Worm (Caenorhabditis elegans) whole organism, young adult: ENCODE measurements around the gene Y56A3A.41.

Experiments
- B0019.2 ChIP-seq: fragments of 200-800 bp; sonication (Bioruptor generic); conservative IDR thresholded peaks from 2 replicates; pipeline ENCODE4 v1.3.6; 2022; ENCODE audit warnings: missing genetic modification reagents, missing genetic modification characterization, missing compliant biosample characterization
- B0035.1 ChIP-seq: sonication (generic microtip); optimal IDR thresholded peaks from 2 replicates; lab custom pipeline; 2016; ENCODE audit warnings: missing genetic modification characterization, mild to moderate bottlenecking, missing compliant biosample characterization, missing genotype, missing genetic modification reagents
- C17E4.6 ChIP-seq: fragments of 200-800 bp; sonication (Bioruptor generic); IDR thresholded peaks from 2 replicates; pipeline ENCODE4 v1.3.6; 2022; ENCODE audit warnings: missing genetic modification reagents, missing genetic modification characterization, missing compliant biosample characterization
- F23B12.7 ChIP-seq: sonication (generic microtip); optimal IDR thresholded peaks from 2 replicates; lab custom pipeline; 2017; ENCODE audit warnings: missing genetic modification characterization, mild to moderate bottlenecking, missing compliant biosample characterization, antibody characterized with exemption, moderate library complexity; ENCODE audit not compliant: insufficient read depth
- F49E8.2 ChIP-seq: sonication (generic microtip); optimal IDR thresholded peaks from 3 replicates; lab custom pipeline; 2017; ENCODE audit warnings: missing genetic modification characterization, mild to moderate bottlenecking, missing compliant biosample characterization, antibody characterized with exemption, moderate library complexity; ENCODE audit not compliant: insufficient read depth
- F52B5.7 ChIP-seq: sonication (generic microtip); optimal IDR thresholded peaks from 2 replicates; lab custom pipeline; 2016; ENCODE audit warnings: mild to moderate bottlenecking, missing genetic modification characterization, missing compliant biosample characterization
- Y53G8AR.9 ChIP-seq: fragments of 200-800 bp; sonication (Bioruptor generic); conservative IDR thresholded peaks from 2 replicates; pipeline ENCODE4 v1.3.6; 2022; ENCODE audit warnings: missing genetic modification reagents, missing genetic modification characterization, missing compliant biosample characterization
- Y79H2A.3 ChIP-seq: fragments of 200-800 bp; sonication (Bioruptor generic); conservative IDR thresholded peaks from 2 replicates; pipeline ENCODE4 v1.3.6; 2022; ENCODE audit warnings: missing genetic modification reagents, missing genetic modification characterization, missing compliant biosample characterization
- aptf-2 ChIP-seq: fragments of 200-800 bp; sonication (Bioruptor generic); conservative IDR thresholded peaks from 2 replicates; pipeline ENCODE4 v1.3.6; 2022; ENCODE audit warnings: missing genetic modification reagents, missing genetic modification characterization, missing compliant biosample characterization
- ccch-3 ChIP-seq: fragments of 200-800 bp; sonication (Bioruptor generic); optimal IDR thresholded peaks from 2 replicates; lab custom pipeline; 2018; ENCODE audit warnings: mild to moderate bottlenecking, missing genetic modification characterization, missing compliant biosample characterization
- cebp-2 ChIP-seq: fragments of 200-800 bp; sonication (Bioruptor generic); IDR thresholded peaks from 2 replicates; pipeline ENCODE4 v1.3.6; 2022; ENCODE audit warnings: missing genetic modification characterization, missing compliant biosample characterization
- ceh-79 ChIP-seq: sonication (generic microtip); optimal IDR thresholded peaks from 2 replicates; lab custom pipeline; 2017; ENCODE audit warnings: mild to moderate bottlenecking, missing genetic modification characterization, missing compliant biosample characterization
- chd-7 ChIP-seq: sonication (generic microtip); optimal IDR thresholded peaks from 2 replicates; lab custom pipeline; 2016; ENCODE audit warnings: mild to moderate bottlenecking, missing genetic modification characterization, moderate library complexity, missing compliant biosample characterization
- dpff-1 ChIP-seq: sonication (generic microtip); optimal IDR thresholded peaks from 2 replicates; lab custom pipeline; 2017; ENCODE audit warnings: mild to moderate bottlenecking, missing genetic modification characterization, missing compliant biosample characterization
- dpl-1 ChIP-seq: fragments of 150-350 bp; optimal IDR thresholded peaks from 2 replicates; lab custom pipeline; 2014; ENCODE audit warnings: missing biosample characterization, missing genetic modification reagents, missing genetic modification characterization
- ekl-4 ChIP-seq: fragments of 200-800 bp; sonication (Bioruptor generic); IDR thresholded peaks from 2 replicates; pipeline ENCODE4 v1.3.6; 2022; ENCODE audit warnings: missing genetic modification reagents, missing genetic modification characterization, missing compliant biosample characterization
- gei-17 ChIP-seq: fragments of 200-800 bp; sonication (Bioruptor generic); optimal IDR thresholded peaks from 2 replicates; lab custom pipeline; 2018; ENCODE audit warnings: mild to moderate bottlenecking, missing genetic modification characterization, missing compliant biosample characterization
- hlh-26 ChIP-seq: fragments of 200-800 bp; sonication (Bioruptor generic); conservative IDR thresholded peaks from 2 replicates; pipeline ENCODE4 v1.3.6; 2022; ENCODE audit warnings: missing genetic modification reagents, missing genetic modification characterization, missing compliant biosample characterization
- hrde-1 ChIP-seq: sonication (generic microtip); optimal IDR thresholded peaks from 2 replicates; lab custom pipeline; 2016; ENCODE audit warnings: missing genetic modification characterization, mild to moderate bottlenecking, missing compliant biosample characterization, moderate library complexity, missing genotype, missing genetic modification reagents, borderline replicate concordance
- let-526 ChIP-seq: fragments of 200-800 bp; sonication (Bioruptor generic); IDR thresholded peaks from 2 replicates; pipeline ENCODE4 v1.3.6; 2022; ENCODE audit warnings: missing genetic modification reagents, missing genetic modification characterization, missing compliant biosample characterization
- lin-26 ChIP-seq: fragments of 200-800 bp; sonication (Bioruptor generic); IDR thresholded peaks from 2 replicates; pipeline ENCODE4 v1.3.6; 2022; ENCODE audit warnings: missing genetic modification reagents, missing genetic modification characterization, missing compliant biosample characterization
- lin-35 ChIP-seq, 3 experiments: fragments of 150-350 bp in 2 of 3; sonication (generic microtip) in 1 of 3; optimal IDR thresholded peaks; 2 replicates each; lab custom pipeline; 2014 to 2018; ENCODE audit warnings: missing biosample characterization in 3 of 3, missing genetic modification characterization in 3 of 3, missing genetic modification reagents in 3 of 3
- lir-1 ChIP-seq: fragments of 200-800 bp; sonication (Bioruptor generic); conservative IDR thresholded peaks from 2 replicates; pipeline ENCODE4 v1.3.6; 2022; ENCODE audit warnings: missing genetic modification reagents, missing genetic modification characterization, missing compliant biosample characterization
- lsl-1 ChIP-seq: fragments of 200-800 bp; sonication (Bioruptor generic); optimal IDR thresholded peaks from 2 replicates; lab custom pipeline; 2018; ENCODE audit warnings: mild to moderate bottlenecking, missing genetic modification characterization, moderate library complexity, missing compliant biosample characterization
- madf-3 ChIP-seq: fragments of 200-800 bp; sonication (Bioruptor generic); IDR thresholded peaks from 2 replicates; pipeline ENCODE4 v1.3.6; 2022; ENCODE audit warnings: missing genetic modification reagents, missing genetic modification characterization, missing compliant biosample characterization
- madf-6 ChIP-seq: fragments of 200-800 bp; sonication (Bioruptor generic); IDR thresholded peaks from 2 replicates; pipeline ENCODE4 v1.3.6; 2022; ENCODE audit warnings: missing genetic modification reagents, missing genetic modification characterization, missing compliant biosample characterization
- mxl-1 ChIP-seq: sonication (generic microtip); optimal IDR thresholded peaks from 2 replicates; lab custom pipeline; 2016; ENCODE audit warnings: missing genetic modification characterization, missing compliant biosample characterization
- nfya-1 ChIP-seq: sonication (generic microtip); optimal IDR thresholded peaks from 2 replicates; lab custom pipeline; 2017; ENCODE audit warnings: antibody characterized with exemption, missing compliant biosample characterization, missing genetic modification characterization, borderline replicate concordance; ENCODE audit not compliant: insufficient read depth
- nfyb-1 ChIP-seq: fragments of 200-800 bp; sonication (Bioruptor generic); IDR thresholded peaks from 2 replicates; pipeline ENCODE4 v1.3.6; 2022; ENCODE audit warnings: missing genetic modification reagents, missing genetic modification characterization, missing compliant biosample characterization
- nhr-120 ChIP-seq: fragments of 200-800 bp; sonication (Bioruptor generic); IDR thresholded peaks from 2 replicates; pipeline ENCODE4 v1.3.6; 2022; ENCODE audit warnings: missing genetic modification characterization, missing compliant biosample characterization
- nhr-90 ChIP-seq: sonication (generic microtip); optimal IDR thresholded peaks from 2 replicates; lab custom pipeline; 2016; ENCODE audit warnings: missing genotype, mild to moderate bottlenecking, missing genetic modification characterization, missing compliant biosample characterization
- sptf-2 ChIP-seq: fragments of 200-800 bp; sonication (Bioruptor generic); optimal IDR thresholded peaks from 2 replicates; lab custom pipeline; 2018; ENCODE audit warnings: mild to moderate bottlenecking, missing genetic modification characterization, missing compliant biosample characterization
- tbx-9 ChIP-seq: sonication (generic microtip); optimal IDR thresholded peaks from 2 replicates; lab custom pipeline; 2016; ENCODE audit warnings: borderline replicate concordance, missing genetic modification characterization, inconsistent platforms, missing compliant biosample characterization
- unc-62 ChIP-seq: fragments of 150-350 bp; optimal IDR thresholded peaks from 2 replicates; lab custom pipeline; 2014; ENCODE audit warnings: missing biosample characterization, missing genetic modification reagents, missing genetic modification characterization
- ztf-26 ChIP-seq: sonication (generic microtip); optimal IDR thresholded peaks from 2 replicates; lab custom pipeline; 2017; ENCODE audit warnings: missing genetic modification characterization, missing compliant biosample characterization
- ztf-28 ChIP-seq: fragments of 200-800 bp; sonication (Bioruptor generic); IDR thresholded peaks from 2 replicates; pipeline ENCODE4 v1.3.6; 2022; ENCODE audit warnings: missing genetic modification reagents, missing genetic modification characterization, missing compliant biosample characterization
- ztf-3 ChIP-seq: fragments of 200-800 bp; sonication (Bioruptor generic); optimal IDR thresholded peaks from 2 replicates; lab custom pipeline; 2018; ENCODE audit warnings: mild to moderate bottlenecking, missing genetic modification characterization, missing compliant biosample characterization
- ztf-6 ChIP-seq: fragments of 200-800 bp; sonication (Bioruptor generic); IDR thresholded peaks from 2 replicates; pipeline ENCODE4 v1.3.6; 2022; ENCODE audit warnings: missing genetic modification reagents, missing genetic modification characterization, missing compliant biosample characterization

Gene Y56A3A.41

DNA sequence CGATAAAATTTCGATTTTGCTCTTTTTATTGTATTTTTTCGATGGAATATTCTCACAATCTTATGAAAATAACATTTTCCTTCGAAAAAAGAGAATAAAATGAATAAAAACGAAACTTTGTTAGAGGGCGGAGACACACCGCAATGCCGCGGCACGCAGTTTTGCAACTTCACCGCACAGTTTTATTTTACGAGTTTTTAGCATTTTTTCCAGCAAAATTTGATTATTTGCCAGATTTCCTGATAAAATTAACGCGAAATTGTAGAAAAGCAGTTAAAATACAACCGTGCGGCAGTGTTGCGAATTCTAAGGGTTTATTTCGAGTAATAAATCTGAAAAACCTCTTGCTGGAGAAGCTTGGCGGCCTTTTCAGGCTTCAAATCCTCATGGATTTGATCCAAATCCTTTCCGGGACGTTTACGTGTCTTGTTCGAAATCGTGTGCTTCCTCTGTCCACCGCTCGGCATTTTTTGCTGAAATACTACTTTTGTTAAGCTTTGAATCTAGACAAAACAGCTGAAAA is 25.5 kb upstream of the Y56A3A.41 start, which contains the start of gene znf-593 (continued):
- no peak for TF ChIP-seq C17E4.6 (GFP tag; lab: Robert Waterston, UW)
- no peak for TF ChIP-seq dpl-1
- TF ChIP-seq ccch-3: no peak
- peak; percentile 3 for TF ChIP-seq gei-17 (GFP tag; lab: Kevin White, UChicago)
- peak; percentile 4 for TF ChIP-seq lsl-1
- TF ChIP-seq F49E8.2 (tag; lab: Kevin White, UChicago): no peak
- TF ChIP-seq lin-26 (GFP tag; lab: Robert Waterston, UW): no peak
- TF ChIP-seq B0035.1: no peak
- TF ChIP-seq ztf-6 (GFP tag; lab: Robert Waterston, UW): no peak
- TF ChIP-seq madf-3 (GFP tag; lab: Robert Waterston, UW): no peak
- TF ChIP-seq madf-6 (GFP tag; lab: Robert Waterston, UW): peak; percentile 33; the same call in 1 of the 2 replicates
- TF ChIP-seq F23B12.7: no peak
- TF ChIP-seq unc-62: no peak
- TF ChIP-seq nhr-120 (GFP tag; lab: Robert Waterston, UW): no peak
- TF ChIP-seq ztf-26 (tag; lab: Kevin White, UChicago): no peak
- TF ChIP-seq hlh-26 (GFP tag; lab: Robert Waterston, UW): no peak
- TF ChIP-seq nfyb-1 (GFP tag; lab: Robert Waterston, UW): 0 out of 2 replicates have a peak, but pooled peaks have one; percentile 30
- TF ChIP-seq, all 124 proteins: peak for 10

DNA sequence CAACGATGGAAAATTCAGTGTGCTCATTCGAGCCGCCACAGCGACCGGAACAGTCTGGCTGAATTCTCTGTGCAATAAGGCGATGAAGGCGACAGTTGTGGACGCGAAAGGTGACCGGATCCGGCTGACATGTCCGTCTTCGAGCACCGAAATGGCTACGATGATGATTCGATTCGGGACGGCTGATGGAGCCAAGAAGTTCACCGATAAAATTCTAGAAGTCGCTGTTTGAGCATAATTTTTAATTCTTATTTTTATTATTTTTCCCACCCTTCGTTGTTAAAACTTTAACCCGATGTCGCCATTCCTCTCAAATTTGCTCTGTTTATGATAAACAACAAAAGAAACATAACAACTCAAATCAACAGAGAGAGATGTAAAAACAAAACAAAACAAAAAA is 24.7 kb upstream of the Y56A3A.41 start:
- TF ChIP-seq madf-6 (GFP tag; lab: Robert Waterston, UW): 0 out of 2 replicates have a peak, but pooled peaks have one; percentile 18
- TF ChIP-seq chd-7 (tag; lab: Kevin White, UChicago): no peak
- no peak for TF ChIP-seq tbx-9
- no peak for TF ChIP-seq F52B5.7
- peak in 1 of 3 experiments; percentile 13 for TF ChIP-seq lin-35 (GFP tag; optimal IDR thresholded peaks at IDR 0.05; lab: Kevin White, UChicago)
- TF ChIP-seq Y79H2A.3 (GFP tag; lab: Robert Waterston, UW): peak; percentile 60; the same call in 1 of the 2 replicates
- TF ChIP-seq nhr-90 (tag; lab: Kevin White, UChicago): no peak
- no peak for TF ChIP-seq cebp-2
- no peak for TF ChIP-seq ceh-79 (tag; lab: Kevin White, UChicago)
- no peak for TF ChIP-seq ztf-3
- peak; percentile 86 for TF ChIP-seq hrde-1 (tag; lab: Kevin White, UChicago)
- peak; percentile 28 for TF ChIP-seq dpff-1
- no peak for TF ChIP-seq aptf-2 (GFP tag; lab: Robert Waterston, UW)
- TF ChIP-seq lir-1 (GFP tag; lab: Robert Waterston, UW): no peak
- TF ChIP-seq Y53G8AR.9 (GFP tag; lab: Robert Waterston, UW): peak; percentile 29; the same call in 1 of the 2 replicates
- no peak for TF ChIP-seq let-526 (GFP tag; lab: Robert Waterston, UW)
- TF ChIP-seq sptf-2 (GFP tag; lab: Kevin White, UChicago): no peak
- 0 out of 2 replicates have a peak, but pooled peaks have one; percentile 68 for TF ChIP-seq nfyb-1 (GFP tag; lab: Robert Waterston, UW)
- TF ChIP-seq ekl-4 (GFP tag; lab: Robert Waterston, UW): 0 out of 2 replicates have a peak, but pooled peaks have one; percentile 36
- peak; percentile 1 for TF ChIP-seq lsl-1

DNA sequence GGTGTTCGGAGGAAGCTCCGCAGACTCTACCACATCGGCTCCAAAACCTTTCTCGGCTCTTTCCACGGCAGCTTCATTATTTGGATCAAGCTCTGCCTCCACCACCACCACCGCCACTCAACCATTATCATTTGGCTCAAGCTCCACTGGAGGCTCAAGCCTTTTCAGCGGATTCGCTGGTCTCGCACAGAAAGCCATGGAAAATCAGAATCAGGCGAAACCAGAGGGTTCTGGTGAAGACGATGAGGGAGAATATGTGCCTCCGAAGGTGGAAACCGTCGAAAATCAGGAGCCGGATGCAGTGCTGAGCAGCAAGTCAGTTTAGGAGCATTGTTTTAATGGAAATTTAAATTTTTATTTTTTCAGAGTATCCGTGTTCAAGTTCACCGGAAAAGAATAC is 24.3 kb upstream of the Y56A3A.41 start:
- TF ChIP-seq nfya-1 (tag; lab: Kevin White, UChicago): no peak
- TF ChIP-seq ztf-28 (GFP tag; lab: Robert Waterston, UW): no peak
- TF ChIP-seq ekl-4 (GFP tag; lab: Robert Waterston, UW): no peak
- TF ChIP-seq mxl-1 (tag; lab: Kevin White, UChicago): no peak
- TF ChIP-seq B0019.2 (GFP tag; lab: Robert Waterston, UW): no peak
